Fruit fly (Drosophila melanogaster) whole organism, embryonic: ENCODE data around the gene CAH3.

Source experiments
- BEAF-32 ChIP-seq: fragments of 200-800 bp; sonication (Bioruptor generic); optimal IDR thresholded peaks from 3 replicates; lab custom pipeline; 2017; ENCODE audit warnings: missing biosample characterization, missing genetic modification characterization, mild to moderate bottlenecking, moderate library complexity, missing genetic modification reagents
- Bgb ChIP-seq: fragments of 200-800 bp; sonication (Bioruptor generic); IDR thresholded peaks from 2 replicates; pipeline ENCODE4 v1.3.6; 2022; ENCODE audit warnings: missing biosample characterization, missing genetic modification characterization; ENCODE audit not compliant: partially characterized antibody
- BtbVII ChIP-seq: fragments of 200-800 bp; sonication (Bioruptor generic); optimal IDR thresholded peaks from 3 replicates; lab custom pipeline; 2017; ENCODE audit warnings: missing biosample characterization, mild to moderate bottlenecking, missing genetic modification characterization
- CG10267 ChIP-seq: fragments of 200-800 bp; sonication (Bioruptor generic); optimal IDR thresholded peaks from 2 replicates; lab custom pipeline; 2018; ENCODE audit warnings: missing biosample characterization, mild to moderate bottlenecking, missing genetic modification characterization, moderate library complexity
- CG12942 ChIP-seq: fragments of 200-800 bp; sonication (Bioruptor generic); optimal IDR thresholded peaks from 3 replicates; lab custom pipeline; 2016; ENCODE audit warnings: missing biosample characterization, missing genetic modification characterization
- CG13424 ChIP-seq: fragments of 200-800 bp; sonication (Bioruptor generic); optimal IDR thresholded peaks from 2 replicates; lab custom pipeline; 2019; ENCODE audit warnings: missing biosample characterization, mild to moderate bottlenecking, missing genetic modification characterization, moderate library complexity
- CG15479 ChIP-seq: fragments of 200-800 bp; sonication (Bioruptor generic); optimal IDR thresholded peaks from 3 replicates; lab custom pipeline; 2019; ENCODE audit warnings: missing biosample characterization, mild to moderate bottlenecking, missing genetic modification characterization, moderate library complexity
- CG1603 ChIP-seq: fragments of 200-800 bp; sonication (Bioruptor generic); optimal IDR thresholded peaks from 2 replicates; lab custom pipeline; 2019; ENCODE audit warnings: missing biosample characterization, mild to moderate bottlenecking, missing genetic modification characterization, moderate library complexity
- CG16813 ChIP-seq: fragments of 200-800 bp; sonication (Bioruptor generic); IDR thresholded peaks from 3 replicates; pipeline ENCODE4 v1.3.6; 2022; ENCODE audit warnings: missing biosample characterization, missing genetic modification characterization; ENCODE audit not compliant: partially characterized antibody
- CG16863 ChIP-seq: fragments of 200-800 bp; sonication (Bioruptor generic); optimal IDR thresholded peaks from 3 replicates; lab custom pipeline; 2016; ENCODE audit warnings: missing biosample characterization, missing genetic modification characterization
- CG17385 ChIP-seq: fragments of 200-800 bp; sonication (Bioruptor generic); optimal IDR thresholded peaks from 3 replicates; lab custom pipeline; 2018; ENCODE audit warnings: missing biosample characterization, mild to moderate bottlenecking, missing genetic modification characterization
- CG17829 ChIP-seq: fragments of 200-800 bp; optimal IDR thresholded peaks from 2 replicates; lab custom pipeline; 2019; ENCODE audit warnings: missing biosample characterization, mild to moderate bottlenecking, missing genetic modification characterization, moderate library complexity
- CG18262 ChIP-seq: fragments of 200-800 bp; optimal IDR thresholded peaks from 3 replicates; lab custom pipeline; 2019; ENCODE audit warnings: missing biosample characterization, mild to moderate bottlenecking, missing genetic modification characterization, moderate library complexity
- CG3726 ChIP-seq: fragments of 200-800 bp; sonication (Bioruptor generic); IDR thresholded peaks from 3 replicates; pipeline ENCODE4, ENCODE4 v1.3.6; 2022; ENCODE audit warnings: missing biosample characterization, missing genetic modification characterization
- CG3995 ChIP-seq: fragments of 200-800 bp; sonication (Bioruptor generic); optimal IDR thresholded peaks from 3 replicates; lab custom pipeline; 2016; ENCODE audit warnings: missing biosample characterization, missing genetic modification characterization
- CG42726 ChIP-seq: fragments of 200-800 bp; sonication (Bioruptor generic); IDR thresholded peaks from 2 replicates; pipeline ENCODE4 v1.3.6; 2022; ENCODE audit warnings: missing biosample characterization, missing genetic modification characterization; ENCODE audit not compliant: partially characterized antibody
- CG4360 ChIP-seq: fragments of 200-800 bp; sonication (Bioruptor generic); IDR thresholded peaks from 2 replicates; pipeline ENCODE4 v1.3.6; 2022; ENCODE audit warnings: missing biosample characterization, missing genetic modification characterization
- CG6813 ChIP-seq: fragments of 200-800 bp; sonication (Bioruptor generic); optimal IDR thresholded peaks from 2 replicates; lab custom pipeline; 2017; ENCODE audit warnings: missing biosample characterization, missing genetic modification characterization, mild to moderate bottlenecking, moderate library complexity, missing genetic modification reagents
- CrebB ChIP-seq: fragments of 200-800 bp; sonication (Bioruptor generic); optimal IDR thresholded peaks from 3 replicates; lab custom pipeline; 2018; ENCODE audit warnings: missing biosample characterization, mild to moderate bottlenecking, missing genetic modification characterization
- Deaf1 ChIP-seq: fragments of 200-800 bp; optimal IDR thresholded peaks from 3 replicates; lab custom pipeline; 2019; ENCODE audit warnings: missing biosample characterization, mild to moderate bottlenecking, missing genetic modification characterization, moderate library complexity
- ERR ChIP-seq: fragments of 200-800 bp; sonication (Bioruptor generic); optimal IDR thresholded peaks from 2 replicates; lab custom pipeline; 2016; ENCODE audit warnings: missing biosample characterization, missing genetic modification characterization
- Lhr ChIP-seq: fragments of 200-800 bp; sonication (Bioruptor generic); optimal IDR thresholded peaks from 3 replicates; lab custom pipeline; 2017; ENCODE audit warnings: mild to moderate bottlenecking, missing biosample characterization, missing genetic modification reagents, missing genetic modification characterization
- NFAT ChIP-seq: fragments of 200-800 bp; sonication (Bioruptor generic); IDR thresholded peaks from 2 replicates; pipeline ENCODE4 v1.3.6; 2022; ENCODE audit warnings: missing biosample characterization, missing genetic modification characterization
- Side ChIP-seq: fragments of 200-800 bp; sonication (Bioruptor generic); optimal IDR thresholded peaks from 2 replicates; lab custom pipeline; 2016; ENCODE audit warnings: missing biosample characterization, missing genetic modification characterization
- Sin3A ChIP-seq: fragments of >200 bp; optimal IDR thresholded peaks from 2 replicates; lab custom pipeline; 2018
- Sry-δ ChIP-seq: fragments of 200-800 bp; sonication (Bioruptor generic); optimal IDR thresholded peaks from 2 replicates; lab custom pipeline; 2016; ENCODE audit warnings: missing biosample characterization, missing genetic modification characterization
- Stat92E ChIP-seq, 3 experiments: fragments of >200 bp in 2 of 3; fragments of 200-800 bp in 1 of 3; sonication (Bioruptor generic) in 1 of 3; optimal IDR thresholded peaks; 2 replicates each; lab custom pipeline; 2017 to 2019; ENCODE audit warnings: missing biosample characterization in 3 of 3, missing genetic modification characterization in 3 of 3, mild to moderate bottlenecking in 1 of 3, moderate library complexity in 1 of 3
- ara ChIP-seq: fragments of 200-800 bp; sonication (Bioruptor generic); IDR thresholded peaks from 2 replicates; pipeline ENCODE4 v1.3.6; 2022; ENCODE audit warnings: missing biosample characterization, missing genetic modification characterization
- br ChIP-seq: fragments of >200 bp; optimal IDR thresholded peaks from 2 replicates; lab custom pipeline; 2017
- ci ChIP-seq: fragments of 200-800 bp; sonication (Bioruptor generic); IDR thresholded peaks from 3 replicates; pipeline ENCODE4 v1.3.6; 2022; ENCODE audit warnings: missing biosample characterization, missing genetic modification characterization
- dati ChIP-seq: fragments of 200-800 bp; sonication (Bioruptor generic); IDR thresholded peaks from 2 replicates; pipeline ENCODE4 v1.3.6; 2022; ENCODE audit warnings: missing biosample characterization, missing genetic modification characterization
- dmrt11E ChIP-seq: fragments of 200-800 bp; sonication (Bioruptor generic); optimal IDR thresholded peaks from 3 replicates; lab custom pipeline; 2018; ENCODE audit warnings: missing biosample characterization, mild to moderate bottlenecking, missing genetic modification characterization, moderate library complexity
- exex ChIP-seq: fragments of 200-800 bp; sonication (Bioruptor generic); optimal IDR thresholded peaks from 4 replicates; lab custom pipeline; 2018; ENCODE audit warnings: missing biosample characterization, mild to moderate bottlenecking, missing genetic modification characterization, moderate library complexity
- gem ChIP-seq: fragments of 200-800 bp; sonication (Bioruptor generic); optimal IDR thresholded peaks from 2 replicates; lab custom pipeline; 2019; ENCODE audit warnings: missing biosample characterization, mild to moderate bottlenecking, missing genetic modification characterization, moderate library complexity
- grn ChIP-seq: fragments of 200-800 bp; sonication (Bioruptor generic); optimal IDR thresholded peaks from 3 replicates; lab custom pipeline; 2017; ENCODE audit warnings: missing biosample characterization, missing genetic modification characterization
- kni ChIP-seq: fragments of 200-800 bp; sonication (Bioruptor generic); optimal IDR thresholded peaks from 3 replicates; lab custom pipeline; 2017; ENCODE audit warnings: mild to moderate bottlenecking, missing biosample characterization, missing genetic modification reagents, missing genetic modification characterization
- mam ChIP-seq: fragments of 200-800 bp; sonication (Bioruptor generic); optimal IDR thresholded peaks from 3 replicates; lab custom pipeline; 2016; ENCODE audit warnings: missing biosample characterization, missing genetic modification characterization
- nerfin-1 ChIP-seq: fragments of 200-800 bp; sonication (Bioruptor generic); optimal IDR thresholded peaks from 3 replicates; lab custom pipeline; 2019; ENCODE audit warnings: missing biosample characterization, mild to moderate bottlenecking, missing genetic modification characterization, moderate library complexity
- nmo ChIP-seq: fragments of 200-800 bp; sonication (Bioruptor generic); optimal IDR thresholded peaks from 2 replicates; lab custom pipeline; 2018; ENCODE audit warnings: missing biosample characterization, mild to moderate bottlenecking, missing genetic modification characterization, moderate library complexity
- nom ChIP-seq: fragments of 200-800 bp; sonication (Bioruptor generic); optimal IDR thresholded peaks from 2 replicates; lab custom pipeline; 2017; ENCODE audit warnings: missing biosample characterization, missing genetic modification characterization, mild to moderate bottlenecking, moderate library complexity, missing genetic modification reagents
- org-1 ChIP-seq: fragments of 200-800 bp; sonication (Bioruptor generic); optimal IDR thresholded peaks from 2 replicates; lab custom pipeline; 2017; ENCODE audit warnings: missing biosample characterization, missing genetic modification characterization
- pho ChIP-seq: fragments of 200-800 bp; sonication (Bioruptor generic); optimal IDR thresholded peaks from 2 replicates; lab custom pipeline; 2016; ENCODE audit warnings: missing biosample characterization, missing genetic modification characterization
- phol ChIP-seq: fragments of 200-800 bp; sonication (Bioruptor generic); optimal IDR thresholded peaks from 3 replicates; lab custom pipeline; 2018; ENCODE audit warnings: missing biosample characterization, mild to moderate bottlenecking, missing genetic modification characterization, moderate library complexity
- pros ChIP-seq: fragments of 200-800 bp; sonication (Bioruptor generic); optimal IDR thresholded peaks from 3 replicates; lab custom pipeline; 2019; ENCODE audit warnings: missing biosample characterization, mild to moderate bottlenecking, missing genetic modification characterization, moderate library complexity
- sens ChIP-seq: fragments of 200-800 bp; sonication (Bioruptor generic); peaks from one replicate; lab custom pipeline; 2016; ENCODE audit warnings: missing biosample characterization, missing genetic modification characterization
- sima ChIP-seq: fragments of 200-800 bp; sonication (Bioruptor generic); optimal IDR thresholded peaks from 2 replicates; lab custom pipeline; 2016; ENCODE audit warnings: missing biosample characterization, missing genetic modification characterization
- sisA ChIP-seq: fragments of 200-800 bp; sonication (Bioruptor generic); IDR thresholded peaks from 2 replicates; pipeline ENCODE4 v1.3.6; 2022; ENCODE audit warnings: missing biosample characterization, missing genetic modification characterization
- slp2 ChIP-seq: fragments of 200-800 bp; sonication (Bioruptor generic); optimal IDR thresholded peaks from 2 replicates; lab custom pipeline; 2016; ENCODE audit warnings: missing biosample characterization, missing genetic modification characterization
- tup ChIP-seq: fragments of 200-800 bp; sonication (Bioruptor generic); optimal IDR thresholded peaks from 2 replicates; lab custom pipeline; 2016; ENCODE audit warnings: missing biosample characterization, mild to moderate bottlenecking, missing genetic modification characterization, moderate library complexity
- unpg ChIP-seq: fragments of 200-800 bp; sonication (Bioruptor generic); optimal IDR thresholded peaks from 3 replicates; lab custom pipeline; 2018; ENCODE audit warnings: missing biosample characterization, mild to moderate bottlenecking, missing genetic modification characterization, moderate library complexity

The CAH3 gene

DNA sequence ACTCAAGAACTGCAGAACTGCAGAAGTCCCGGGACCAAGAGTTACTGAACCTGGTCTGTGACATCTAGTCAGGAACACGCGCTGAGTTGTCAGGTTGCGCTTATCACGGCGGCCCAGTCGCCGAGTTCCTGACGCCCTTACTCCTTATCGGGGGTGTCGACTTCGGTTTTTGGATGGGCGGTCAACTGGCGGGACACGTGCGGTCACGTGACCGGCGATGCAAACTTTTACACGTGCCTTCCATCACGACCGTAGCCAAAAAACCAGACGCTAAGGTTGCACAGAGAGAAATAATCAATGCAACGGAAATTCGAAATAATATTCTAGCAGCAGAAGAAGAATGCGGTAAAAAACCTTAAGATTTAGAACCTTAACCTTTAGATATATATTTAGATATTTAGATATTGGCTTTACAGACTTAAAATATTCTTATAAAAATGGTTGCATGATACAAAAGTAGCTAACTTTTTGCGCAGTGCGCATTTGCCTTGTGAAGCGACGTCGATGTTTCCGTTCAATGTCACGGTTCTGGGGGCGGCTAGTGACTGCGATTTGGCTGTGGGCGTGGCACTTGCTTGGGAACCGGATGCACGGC is 42.4 kb downstream of the CAH3 start (continued):
- no peak for TF ChIP-seq BEAF-32 (GFP tag; lab: Kevin White, UChicago)
- no peak for TF ChIP-seq CG4360 (GFP tag; lab: Robert Waterston, UW)
- no peak for TF ChIP-seq Lhr (GFP tag; lab: Kevin White, UChicago)
- TF ChIP-seq ERR (GFP tag; lab: Kevin White, UChicago), result no peak
- TF ChIP-seq kni, result no peak
- TF ChIP-seq phol, result peak; percentile 25
- peak; percentile 4 for TF ChIP-seq CG17385 (GFP tag; lab: Kevin White, UChicago)
- TF ChIP-seq Stat92E (GFP tag; optimal IDR thresholded peaks at IDR 0.05; lab: Kevin White, UChicago), result no peak
- no peak for TF ChIP-seq tup (GFP tag; lab: Kevin White, UChicago)
- no peak for TF ChIP-seq Sin3A
- TF ChIP-seq Deaf1 (tag; lab: Kevin White, UChicago), result no peak
- TF ChIP-seq CG15479 (GFP tag; lab: Kevin White, UChicago), result no peak
- peak; percentile 46; the same call in 1 of the 3 replicates for TF ChIP-seq ci (GFP tag; lab: Robert Waterston, UW)
- no peak for TF ChIP-seq mam (GFP tag; lab: Kevin White, UChicago)
- no peak for TF ChIP-seq slp2 (GFP tag; lab: Kevin White, UChicago)
- 0 out of 2 replicates have a peak, but pooled peaks have one; percentile 21 for TF ChIP-seq dati (GFP tag; lab: Robert Waterston, UW)
- no peak for TF ChIP-seq NFAT (GFP tag; lab: Robert Waterston, UW)
- no peak for TF ChIP-seq CG16863 (GFP tag; lab: Kevin White, UChicago)
- TF ChIP-seq sens (GFP tag; lab: Kevin White, UChicago), result peak; percentile 60
- TF ChIP-seq nmo (GFP tag; lab: Kevin White, UChicago), result peak; percentile 25
- no peak for TF ChIP-seq sisA (GFP tag; lab: Robert Waterston, UW)
- peak; percentile 16 for TF ChIP-seq dmrt11E (tag; lab: Kevin White, UChicago)
- TF ChIP-seq org-1 (GFP tag; lab: Kevin White, UChicago), result no peak
- no peak for TF ChIP-seq Side (GFP tag; lab: Kevin White, UChicago)
- TF ChIP-seq CG16813 (GFP tag; lab: Robert Waterston, UW), result no peak
- TF ChIP-seq Sry-δ (GFP tag; lab: Kevin White, UChicago), result no peak
- TF ChIP-seq CG3726 (GFP tag; lab: Robert Waterston, UW), result no peak
- TF ChIP-seq unpg, result peak; percentile 20
- TF ChIP-seq CG3995 (GFP tag; lab: Kevin White, UChicago), result no peak
- TF ChIP-seq pho (GFP tag; lab: Kevin White, UChicago), result no peak
- peak; percentile 23 for TF ChIP-seq CG17829 (tag; lab: Kevin White, UChicago)
- no peak for TF ChIP-seq nom (GFP tag; lab: Kevin White, UChicago)
- TF ChIP-seq CG18262 (tag; lab: Kevin White, UChicago), result peak; percentile 33
- peak; percentile 33; the same call in 1 of the 2 replicates for TF ChIP-seq ara (GFP tag; lab: Robert Waterston, UW)
- TF ChIP-seq CG6813 (GFP tag; lab: Kevin White, UChicago), result no peak
- TF ChIP-seq sima, result no peak
- TF ChIP-seq gem (tag; lab: Kevin White, UChicago), result peak; percentile 48
- TF ChIP-seq grn (GFP tag; lab: Kevin White, UChicago), result no peak
- TF ChIP-seq br (lab: Kevin White, UChicago), result no peak
- no peak for TF ChIP-seq BtbVII
- TF ChIP-seq exex (tag; lab: Kevin White, UChicago), result no peak
- peak; percentile 3 for TF ChIP-seq CG1603 (tag; lab: Kevin White, UChicago)
- no peak for TF ChIP-seq pros (GFP tag; lab: Kevin White, UChicago)
- no peak for TF ChIP-seq CG42726 (GFP tag; lab: Robert Waterston, UW)
- no peak for TF ChIP-seq CG12942
- TF ChIP-seq CrebB (tag; lab: Kevin White, UChicago), result no peak
- peak; percentile 19 for TF ChIP-seq CG10267 (tag; lab: Kevin White, UChicago)
- TF ChIP-seq CG13424 (tag; lab: Kevin White, UChicago), result peak; percentile 5
- TF ChIP-seq Bgb, result no peak
- TF ChIP-seq nerfin-1 (tag; lab: Kevin White, UChicago), result no peak
